2 fruit fly cellular contexts compared by ENCODE assay signal in genomic region chr3R:13446048-13446447, dm6.
A peak's percentile ranks its signal among the peaks of the same experiment; 100 is the strongest.
TF ChIP-seq lines count a peak whose summit lies in the region.

No protein-coding gene starts in this region.

- no peak for TF ChIP-seq CTCF in whole organism, embryonic (GFP tag; optimal IDR thresholded peaks at IDR 0.05; lab: Kevin White, UChicago)

TF ChIP-seq in whole organism, embryonic, 481 proteins besides CTCF, POLR2A, EP300 and RAD21 (continues in another document):
- no peak for TF ChIP-seq CG10959 (GFP tag; IDR thresholded peaks at IDR 0.05; lab: Robert Waterston, UW)
- TF ChIP-seq CG6254 (GFP tag; optimal IDR thresholded peaks at IDR 0.05; lab: Kevin White, UChicago): no peak
- TF ChIP-seq Optix (GFP tag; IDR thresholded peaks at IDR 0.05; lab: Robert Waterston, UW): no peak
- 0 out of 2 replicates have a peak, but pooled peaks have one; percentile 34 for TF ChIP-seq rib (GFP tag; IDR thresholded peaks at IDR 0.05; lab: Robert Waterston, UW)
- no peak for TF ChIP-seq ftz-f1 (GFP tag; optimal IDR thresholded peaks at IDR 0.05; lab: Kevin White, UChicago)
- no peak for TF ChIP-seq gcm (GFP tag; optimal IDR thresholded peaks at IDR 0.05; lab: Kevin White, UChicago)
- no peak for TF ChIP-seq Hr3 (GFP tag; optimal IDR thresholded peaks at IDR 0.05; lab: Kevin White, UChicago)
- no peak for TF ChIP-seq CG11398 (GFP tag; optimal IDR thresholded peaks at IDR 0.05; lab: Kevin White, UChicago)
- TF ChIP-seq ci (GFP tag; IDR thresholded peaks at IDR 0.05; lab: Robert Waterston, UW): 0 out of 3 replicates have a peak, but pooled peaks have one; percentile 10
- TF ChIP-seq ase (GFP tag; IDR thresholded peaks at IDR 0.05; lab: Robert Waterston, UW): no peak
- no peak for TF ChIP-seq Asciz (GFP tag; optimal IDR thresholded peaks at IDR 0.05; lab: Kevin White, UChicago)
- no peak for TF ChIP-seq Dip3 (GFP tag; optimal IDR thresholded peaks at IDR 0.05; lab: Kevin White, UChicago)
- TF ChIP-seq emc (GFP tag; optimal IDR thresholded peaks at IDR 0.05; lab: Kevin White, UChicago): no peak
- TF ChIP-seq mirr (GFP tag; optimal IDR thresholded peaks at IDR 0.05; lab: Kevin White, UChicago): peak; percentile 69
- TF ChIP-seq CG2199 (GFP tag; IDR thresholded peaks at IDR 0.05; lab: Robert Waterston, UW): peak; percentile 76; the same call in 1 of the 3 replicates
- TF ChIP-seq CG5180 (GFP tag; optimal IDR thresholded peaks at IDR 0.05; lab: Kevin White, UChicago): no peak
- TF ChIP-seq chinmo (GFP tag; IDR thresholded peaks at IDR 0.05; lab: Robert Waterston, UW; ENCODE audit: partially characterized antibody): peak; percentile 68; the same call in 2 of the 4 replicates
- TF ChIP-seq CG12071 (GFP tag; optimal IDR thresholded peaks at IDR 0.05; lab: Kevin White, UChicago): peak; percentile 52
- TF ChIP-seq Fer2 (tag; optimal IDR thresholded peaks at IDR 0.05; lab: Kevin White, UChicago): no peak
- TF ChIP-seq Med (GFP tag; lab: Kevin White, UChicago): peak; percentile 33
- TF ChIP-seq ATbp (GFP tag; optimal IDR thresholded peaks at IDR 0.05; lab: Kevin White, UChicago): peak; percentile 35
- TF ChIP-seq hbn (GFP tag; IDR thresholded peaks at IDR 0.05; lab: Robert Waterston, UW; ENCODE audit: partially characterized antibody): no peak
- no peak for TF ChIP-seq Dek (tag; optimal IDR thresholded peaks at IDR 0.05; lab: Kevin White, UChicago)
- no peak for TF ChIP-seq CG8290 (GFP tag; optimal IDR thresholded peaks at IDR 0.05; lab: Kevin White, UChicago)
- TF ChIP-seq CG8290 (tag; optimal IDR thresholded peaks at IDR 0.05; lab: Kevin White, UChicago): peak in 1 of 2 experiments; percentile 55
- TF ChIP-seq CG13287 (GFP tag; IDR thresholded peaks at IDR 0.05; lab: Robert Waterston, UW; ENCODE audit: partially characterized antibody): no peak
- peak; percentile 16; the same call in 1 of the 2 replicates for TF ChIP-seq CG9932 (GFP tag; IDR thresholded peaks at IDR 0.05; lab: Robert Waterston, UW)
- TF ChIP-seq Gsc (GFP tag; IDR thresholded peaks at IDR 0.05; lab: Robert Waterston, UW): no peak
- TF ChIP-seq ranshi (GFP tag; IDR thresholded peaks at IDR 0.05; lab: Robert Waterston, UW): no peak
- peak; percentile 19 for TF ChIP-seq kni (GFP tag; optimal IDR thresholded peaks at IDR 0.05; lab: Kevin White, UChicago)
- TF ChIP-seq jumu (GFP tag; optimal IDR thresholded peaks at IDR 0.05; lab: Kevin White, UChicago): no peak
- TF ChIP-seq yki (optimal IDR thresholded peaks at IDR 0.05; lab: Kevin White, UChicago): no peak
- peak; percentile 6; the same call in 1 of the 2 replicates for TF ChIP-seq CG14014 (GFP tag; IDR thresholded peaks at IDR 0.05; lab: Robert Waterston, UW)
- TF ChIP-seq CG7987 (GFP tag; optimal IDR thresholded peaks at IDR 0.05; lab: Kevin White, UChicago): peak; percentile 41
- TF ChIP-seq CG11093 (GFP tag; IDR thresholded peaks at IDR 0.05; lab: Robert Waterston, UW): no peak
- peak; percentile 55 for TF ChIP-seq grn (GFP tag; optimal IDR thresholded peaks at IDR 0.05; lab: Kevin White, UChicago)
- no peak for TF ChIP-seq Nf-YC (tag; optimal IDR thresholded peaks at IDR 0.05; lab: Kevin White, UChicago)
- no peak for TF ChIP-seq wor (GFP tag; IDR thresholded peaks at IDR 0.05; lab: Robert Waterston, UW)
- peak; percentile 51 for TF ChIP-seq Ets65A (GFP tag; lab: Kevin White, UChicago)
- peak; percentile 28 for TF ChIP-seq CG13894 (tag; optimal IDR thresholded peaks at IDR 0.05; lab: Kevin White, UChicago)
- TF ChIP-seq CG31441 (GFP tag; IDR thresholded peaks at IDR 0.05; lab: Robert Waterston, UW): no peak
- TF ChIP-seq CG12769 (tag; optimal IDR thresholded peaks at IDR 0.05; lab: Kevin White, UChicago): peak; percentile 37
- TF ChIP-seq lab (GFP tag; optimal IDR thresholded peaks at IDR 0.05; lab: Kevin White, UChicago): peak; percentile 9
- TF ChIP-seq Neu2 (GFP tag; optimal IDR thresholded peaks at IDR 0.05; lab: Kevin White, UChicago; ENCODE audit: borderline replicate concordance): no peak
- TF ChIP-seq CG11085 (GFP tag; IDR thresholded peaks at IDR 0.05; lab: Robert Waterston, UW): no peak
- no peak for TF ChIP-seq bsh (GFP tag; optimal IDR thresholded peaks at IDR 0.05; lab: Kevin White, UChicago)

TF ChIP-seq in whole organism, prepupa, 60 proteins besides CTCF, POLR2A, EP300 and RAD21:
- TF ChIP-seq fkh (GFP tag; optimal IDR thresholded peaks at IDR 0.05; lab: Kevin White, UChicago) (peak; percentile 89), CG3032 (tag; optimal IDR thresholded peaks at IDR 0.05; lab: Kevin White, UChicago) (no peak)
